Worm (Caenorhabditis elegans) whole organism, young adult: ENCODE results near the gene R01H2.8.
A peak's percentile ranks its signal among the peaks of the same experiment; 100 is the strongest.

ENCODE experiments used
- C17E4.6 ChIP-seq: fragments of 200-800 bp; sonication (Bioruptor generic); IDR thresholded peaks from 2 replicates; pipeline ENCODE4 v1.3.6; 2022; ENCODE audit warnings: missing genetic modification reagents, missing genetic modification characterization, missing compliant biosample characterization
- F37B4.10 ChIP-seq: fragments of 200-800 bp; sonication (Bioruptor generic); IDR thresholded peaks from 2 replicates; pipeline ENCODE4 v1.3.6; 2022; ENCODE audit warnings: missing genetic modification characterization, missing compliant biosample characterization
- ZK185.1 ChIP-seq: sonication (generic microtip); optimal IDR thresholded peaks from 2 replicates; lab custom pipeline; 2016; ENCODE audit warnings: mild to moderate bottlenecking, missing genetic modification characterization, missing compliant biosample characterization; ENCODE audit not compliant: poor library complexity, severe bottlenecking
- ama-1 ChIP-seq, 3 experiments: fragments of 150-350 bp in 1 of 3; sonication (generic microtip) in 2 of 3; optimal IDR thresholded peaks; 2 replicates each; lab custom pipeline; 2014 to 2018; ENCODE audit warnings: missing biosample characterization in 2 of 3, missing genetic modification characterization in 2 of 3, missing genetic modification reagents in 2 of 3
- dox-1 ChIP-seq: fragments of 200-800 bp; sonication (Bioruptor generic); IDR thresholded peaks from 2 replicates; pipeline ENCODE4 v1.3.6; 2022; ENCODE audit warnings: missing genetic modification reagents, missing genetic modification characterization, missing compliant biosample characterization
- fkh-3 ChIP-seq: sonication (generic microtip); optimal IDR thresholded peaks from 2 replicates; lab custom pipeline; 2016; ENCODE audit warnings: mild to moderate bottlenecking, missing genetic modification characterization, missing compliant biosample characterization
- madf-8 ChIP-seq: fragments of 200-800 bp; sonication (Bioruptor generic); conservative IDR thresholded peaks from 2 replicates; pipeline ENCODE4 v1.3.6; 2022; ENCODE audit warnings: missing genetic modification reagents, missing genetic modification characterization, missing compliant biosample characterization
- mcd-1 ChIP-seq: fragments of 200-800 bp; sonication (Bioruptor generic); IDR thresholded peaks from 2 replicates; pipeline ENCODE4 v1.3.6; 2022; ENCODE audit warnings: missing genetic modification reagents, missing genetic modification characterization, missing compliant biosample characterization
- nhr-80 ChIP-seq: sonication (generic microtip); optimal IDR thresholded peaks from 2 replicates; lab custom pipeline; 2016; ENCODE audit warnings: missing genetic modification characterization, missing compliant biosample characterization

The R01H2.8 gene

ce11 chrIII:7116615-7117252 is 47.9 kb downstream of the R01H2.8 start (continued):
- no peak for TF ChIP-seq fkh-3
- no peak for TF ChIP-seq ama-1 (optimal IDR thresholded peaks at IDR 0.05; lab: Kevin White, UChicago)
- no peak for TF ChIP-seq ama-1 (GFP tag; optimal IDR thresholded peaks at IDR 0.05; lab: Kevin White, UChicago)
- TF ChIP-seq C17E4.6 = no peak
- TF ChIP-seq F37B4.10 (GFP tag; lab: Robert Waterston, UW) = no peak
- TF ChIP-seq nhr-80 (tag; lab: Kevin White, UChicago) = peak; percentile 69
- TF ChIP-seq madf-8 = no peak
- peak; percentile 21 for TF ChIP-seq ZK185.1 (tag; lab: Kevin White, UChicago)
- TF ChIP-seq dox-1 (GFP tag; lab: Robert Waterston, UW) = no peak; the same call in 1 of the 2 replicates
- peak; percentile 33; the same call in 1 of the 2 replicates for TF ChIP-seq mcd-1 (GFP tag; lab: Robert Waterston, UW)
